Fruit fly (Drosophila melanogaster) whole organism, embryonic: ENCODE results near the gene HP5.
A peak's percentile ranks its signal among the peaks of the same experiment; 100 is the strongest.

ENCODE experiments used
- Abd-B ChIP-seq: fragments of 200-800 bp; sonication (Bioruptor generic); optimal IDR thresholded peaks from 2 replicates; lab custom pipeline; 2018; ENCODE audit warnings: missing biosample characterization, mild to moderate bottlenecking, missing genetic modification characterization, moderate library complexity
- Aef1 ChIP-seq: fragments of 200-800 bp; sonication (Bioruptor generic); IDR thresholded peaks from 3 replicates; pipeline ENCODE4 v1.3.6; 2022; ENCODE audit warnings: missing biosample characterization, missing genetic modification characterization
- Asciz ChIP-seq: fragments of 200-800 bp; sonication (Bioruptor generic); optimal IDR thresholded peaks from 2 replicates; lab custom pipeline; 2017; ENCODE audit warnings: missing biosample characterization, mild to moderate bottlenecking, missing genetic modification characterization, missing genetic modification reagents
- BtbVII ChIP-seq: fragments of 200-800 bp; sonication (Bioruptor generic); optimal IDR thresholded peaks from 3 replicates; lab custom pipeline; 2017; ENCODE audit warnings: missing biosample characterization, mild to moderate bottlenecking, missing genetic modification characterization
- CG13894 ChIP-seq: fragments of 200-800 bp; sonication (Bioruptor generic); optimal IDR thresholded peaks from 3 replicates; lab custom pipeline; 2018; ENCODE audit warnings: missing biosample characterization, mild to moderate bottlenecking, missing genetic modification characterization, moderate library complexity
- CG14965 ChIP-seq: fragments of 200-800 bp; sonication (Bioruptor generic); optimal IDR thresholded peaks from 2 replicates; lab custom pipeline; 2016; ENCODE audit warnings: missing biosample characterization, missing genetic modification characterization, borderline replicate concordance
- CG15011 ChIP-seq: fragments of 200-800 bp; sonication (Bioruptor generic); optimal IDR thresholded peaks from 3 replicates; lab custom pipeline; 2018; ENCODE audit warnings: missing biosample characterization, mild to moderate bottlenecking, missing genetic modification characterization
- CG1603 ChIP-seq: fragments of 200-800 bp; sonication (Bioruptor generic); optimal IDR thresholded peaks from 2 replicates; lab custom pipeline; 2019; ENCODE audit warnings: missing biosample characterization, mild to moderate bottlenecking, missing genetic modification characterization, moderate library complexity
- CG17328 ChIP-seq: fragments of 200-800 bp; sonication (Bioruptor generic); IDR thresholded peaks from 2 replicates; pipeline ENCODE4 v1.3.6; 2022; ENCODE audit warnings: missing biosample characterization, missing genetic modification characterization
- CG17385 ChIP-seq: fragments of 200-800 bp; sonication (Bioruptor generic); optimal IDR thresholded peaks from 3 replicates; lab custom pipeline; 2018; ENCODE audit warnings: missing biosample characterization, mild to moderate bottlenecking, missing genetic modification characterization
- CG17802 ChIP-seq: fragments of 200-800 bp; sonication (Bioruptor generic); optimal IDR thresholded peaks from 2 replicates; lab custom pipeline; 2018; ENCODE audit warnings: missing biosample characterization, mild to moderate bottlenecking, missing genetic modification characterization, moderate library complexity
- CG17829 ChIP-seq: fragments of 200-800 bp; optimal IDR thresholded peaks from 2 replicates; lab custom pipeline; 2019; ENCODE audit warnings: missing biosample characterization, mild to moderate bottlenecking, missing genetic modification characterization, moderate library complexity
- CG18011 ChIP-seq: fragments of 200-800 bp; sonication (Bioruptor generic); optimal IDR thresholded peaks from 2 replicates; lab custom pipeline; 2017; ENCODE audit warnings: missing biosample characterization, missing genetic modification characterization, mild to moderate bottlenecking, moderate library complexity, missing genotype
- CG2889 ChIP-seq: fragments of 200-800 bp; sonication (Bioruptor generic); IDR thresholded peaks from 3 replicates; pipeline ENCODE4 v1.3.6; 2022; ENCODE audit warnings: missing biosample characterization, missing genetic modification characterization
- CG3995 ChIP-seq: fragments of 200-800 bp; sonication (Bioruptor generic); optimal IDR thresholded peaks from 3 replicates; lab custom pipeline; 2016; ENCODE audit warnings: missing biosample characterization, missing genetic modification characterization
- CG4328 ChIP-seq: fragments of 200-800 bp; sonication (Bioruptor generic); optimal IDR thresholded peaks from 3 replicates; lab custom pipeline; 2017; ENCODE audit warnings: missing biosample characterization, missing genetic modification reagents, missing genetic modification characterization
- CG4820 ChIP-seq: fragments of 200-800 bp; sonication (Bioruptor generic); optimal IDR thresholded peaks from 3 replicates; lab custom pipeline; 2016; ENCODE audit warnings: missing biosample characterization, missing genetic modification characterization
- CG6791 ChIP-seq: fragments of 200-800 bp; sonication (Bioruptor generic); IDR thresholded peaks from 3 replicates; pipeline ENCODE4 v1.3.6; 2022; ENCODE audit warnings: missing biosample characterization, missing genetic modification characterization; ENCODE audit not compliant: partially characterized antibody
- CG8359 ChIP-seq: fragments of 200-800 bp; sonication (Bioruptor generic); optimal IDR thresholded peaks from 2 replicates; lab custom pipeline; 2017; ENCODE audit warnings: missing biosample characterization, mild to moderate bottlenecking, missing genetic modification characterization, borderline replicate concordance
- CG8765 ChIP-seq: fragments of 200-800 bp; sonication (Bioruptor generic); IDR thresholded peaks from 2 replicates; pipeline ENCODE4 v1.3.6; 2022; ENCODE audit warnings: missing biosample characterization, missing genetic modification characterization
- CG9876 ChIP-seq: fragments of 200-800 bp; sonication (Bioruptor generic); optimal IDR thresholded peaks from 2 replicates; lab custom pipeline; 2016; ENCODE audit warnings: missing biosample characterization, missing genetic modification characterization
- Chrac-16 ChIP-seq: fragments of 200-800 bp; sonication (Bioruptor generic); optimal IDR thresholded peaks from 3 replicates; lab custom pipeline; 2016; ENCODE audit warnings: missing biosample characterization, missing genetic modification characterization
- Dad ChIP-seq: fragments of 200-800 bp; sonication (Bioruptor generic); optimal IDR thresholded peaks from 3 replicates; lab custom pipeline; 2016; ENCODE audit warnings: missing biosample characterization, missing genetic modification characterization
- E2f2 ChIP-seq: fragments of 200-800 bp; sonication (Bioruptor generic); IDR thresholded peaks from 2 replicates; pipeline ENCODE4 v1.3.6; 2022; ENCODE audit warnings: missing biosample characterization, missing genetic modification characterization
- Fer2 ChIP-seq: fragments of 200-800 bp; sonication (Bioruptor generic); optimal IDR thresholded peaks from 2 replicates; lab custom pipeline; 2018; ENCODE audit warnings: missing biosample characterization, mild to moderate bottlenecking, missing genetic modification characterization, moderate library complexity
- GATAe ChIP-seq: fragments of 200-800 bp; sonication (Bioruptor generic); conservative IDR thresholded peaks from 2 replicates; pipeline ENCODE4 v1.3.6; 2022; ENCODE audit warnings: missing biosample characterization, missing genetic modification characterization
- H2.0 ChIP-seq: fragments of 200-800 bp; sonication (Bioruptor generic); IDR thresholded peaks from 2 replicates; pipeline ENCODE4 v1.3.6; 2022; ENCODE audit warnings: missing biosample characterization, missing genetic modification characterization
- Oaz ChIP-seq: fragments of 200-800 bp; sonication (Bioruptor generic); IDR thresholded peaks from 2 replicates; pipeline ENCODE4 v1.3.6; 2022; ENCODE audit warnings: missing biosample characterization, missing genetic modification characterization
- Vsx1 ChIP-seq: fragments of 200-800 bp; sonication (Bioruptor generic); optimal IDR thresholded peaks from 2 replicates; lab custom pipeline; 2017; ENCODE audit warnings: missing biosample characterization, mild to moderate bottlenecking, missing genetic modification characterization, missing genetic modification reagents
- ap ChIP-seq: fragments of 200-800 bp; sonication (Bioruptor generic); IDR thresholded peaks from 2 replicates; pipeline ENCODE4 v1.3.6; 2022; ENCODE audit warnings: missing biosample characterization, missing genetic modification characterization
- bowl ChIP-seq: fragments of 200-800 bp; sonication (Bioruptor generic); IDR thresholded peaks from 2 replicates; pipeline ENCODE4 v1.3.6; 2022; ENCODE audit warnings: missing biosample characterization, missing genetic modification characterization
- ci ChIP-seq: fragments of 200-800 bp; sonication (Bioruptor generic); IDR thresholded peaks from 3 replicates; pipeline ENCODE4 v1.3.6; 2022; ENCODE audit warnings: missing biosample characterization, missing genetic modification characterization
- corto ChIP-seq: fragments of 200-800 bp; sonication (Bioruptor generic); optimal IDR thresholded peaks from 2 replicates; lab custom pipeline; 2016; ENCODE audit warnings: missing biosample characterization, mild to moderate bottlenecking, missing genetic modification characterization, moderate library complexity
- dati ChIP-seq: fragments of 200-800 bp; sonication (Bioruptor generic); IDR thresholded peaks from 2 replicates; pipeline ENCODE4 v1.3.6; 2022; ENCODE audit warnings: missing biosample characterization, missing genetic modification characterization
- fd3F ChIP-seq: fragments of 200-800 bp; sonication (Bioruptor generic); optimal IDR thresholded peaks from 2 replicates; lab custom pipeline; 2018; ENCODE audit warnings: missing biosample characterization, mild to moderate bottlenecking, missing genetic modification characterization, moderate library complexity
- gfzf ChIP-seq: fragments of 200-800 bp; sonication (Bioruptor generic); optimal IDR thresholded peaks from 2 replicates; lab custom pipeline; 2016; ENCODE audit warnings: missing biosample characterization, mild to moderate bottlenecking, missing genetic modification characterization, moderate library complexity
- gt ChIP-seq: fragments of 200-800 bp; sonication (Bioruptor generic); IDR thresholded peaks from 2 replicates; pipeline ENCODE4 v1.3.6; 2022; ENCODE audit warnings: missing biosample characterization, missing genetic modification characterization
- hb ChIP-seq: fragments of 200-800 bp; sonication (Bioruptor generic); IDR thresholded peaks from 3 replicates; pipeline ENCODE4 v1.3.6; 2022; ENCODE audit warnings: missing biosample characterization, missing genetic modification characterization; ENCODE audit not compliant: partially characterized antibody
- jumu ChIP-seq: fragments of 200-800 bp; sonication (Bioruptor generic); optimal IDR thresholded peaks from 3 replicates; lab custom pipeline; 2016; ENCODE audit warnings: missing biosample characterization, missing genetic modification characterization
- lov ChIP-seq, 2 experiments: fragments of 200-800 bp in 1 of 2; fragments of >200 bp in 1 of 2; sonication (Bioruptor generic) in 1 of 2; IDR thresholded peaks in 1 of 2; optimal IDR thresholded peaks in 1 of 2; 2 replicates in 1 of 2; 3 replicates in 1 of 2; pipeline versions ENCODE4 v1.3.6 to Lab custom; 2017 to 2022; ENCODE audit warnings: missing biosample characterization in 1 of 2, missing genetic modification characterization in 1 of 2
- oc ChIP-seq: fragments of 200-800 bp; sonication (Bioruptor generic); optimal IDR thresholded peaks from 2 replicates; lab custom pipeline; 2018; ENCODE audit warnings: missing biosample characterization, mild to moderate bottlenecking, missing genetic modification characterization, moderate library complexity
- onecut ChIP-seq: fragments of 200-800 bp; sonication (Bioruptor generic); IDR thresholded peaks from 2 replicates; pipeline ENCODE4 v1.3.6; 2022; ENCODE audit warnings: missing biosample characterization, missing genetic modification characterization
- otp ChIP-seq: fragments of 200-800 bp; sonication (Bioruptor generic); IDR thresholded peaks from 3 replicates; pipeline ENCODE4, ENCODE4 v1.3.6; 2022; ENCODE audit warnings: missing biosample characterization, missing genetic modification characterization
- peb ChIP-seq: fragments of 200-800 bp; sonication (Bioruptor generic); IDR thresholded peaks from 2 replicates; pipeline ENCODE4 v1.3.6; 2022; ENCODE audit warnings: missing biosample characterization, missing genetic modification characterization
- rib ChIP-seq: fragments of 200-800 bp; sonication (Bioruptor generic); IDR thresholded peaks from 2 replicates; pipeline ENCODE4 v1.3.6; 2022; ENCODE audit warnings: missing biosample characterization, missing genetic modification characterization
- salm ChIP-seq: fragments of 200-800 bp; sonication (Bioruptor generic); optimal IDR thresholded peaks from 2 replicates; lab custom pipeline; 2018; ENCODE audit warnings: missing biosample characterization, mild to moderate bottlenecking, missing genetic modification characterization
- seq ChIP-seq: fragments of 200-800 bp; sonication (Bioruptor generic); IDR thresholded peaks from 2 replicates; pipeline ENCODE4 v1.3.6; 2022; ENCODE audit warnings: missing biosample characterization, missing genetic modification characterization
- twi ChIP-seq: fragments of 200-800 bp; optimal IDR thresholded peaks from 2 replicates; lab custom pipeline; 2019; ENCODE audit warnings: missing biosample characterization, mild to moderate bottlenecking, missing genetic modification characterization, moderate library complexity
- z ChIP-seq: fragments of 200-800 bp; sonication (Bioruptor generic); IDR thresholded peaks from 3 replicates; pipeline ENCODE4 v1.3.6; 2022; ENCODE audit warnings: missing biosample characterization, missing genetic modification characterization

Gene HP5

DNA sequence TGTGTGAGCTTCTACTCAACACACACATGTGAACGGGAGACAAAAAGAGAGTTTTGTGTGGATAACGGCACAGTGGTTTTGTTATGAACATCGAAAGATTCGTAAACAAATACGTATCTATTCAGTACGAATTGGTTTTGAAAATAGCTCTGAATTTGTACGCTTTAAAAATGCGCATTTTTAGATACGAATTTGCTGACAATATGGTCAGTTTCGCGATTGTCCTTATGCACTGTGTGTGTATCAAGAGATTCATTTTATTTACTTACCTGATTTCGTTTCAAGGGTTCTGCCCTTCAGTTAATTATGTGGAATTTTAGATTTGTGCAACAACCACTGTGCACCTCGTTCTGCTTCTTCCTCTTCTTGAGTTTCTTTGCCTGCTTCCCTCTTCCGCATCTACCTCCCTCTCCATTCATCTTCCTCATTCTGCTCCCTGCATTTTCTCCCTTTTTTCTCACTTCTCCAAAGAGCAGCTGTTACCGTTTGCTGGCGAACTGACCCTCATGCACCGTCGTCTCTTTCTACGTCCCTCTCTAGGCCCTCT is 40.2 kb downstream of the HP5 start (continued):
- TF ChIP-seq fd3F (GFP tag; lab: Kevin White, UChicago) = no peak
- TF ChIP-seq CG15011 (GFP tag; lab: Kevin White, UChicago) = peak; percentile 21
- TF ChIP-seq ci = peak; percentile 80; the same call in 2 of the 3 replicates
- peak; percentile 89 for TF ChIP-seq CG17385 (GFP tag; lab: Kevin White, UChicago)
- TF ChIP-seq CG13894 = no peak
- no peak for TF ChIP-seq ap (GFP tag; lab: Robert Waterston, UW)
- TF ChIP-seq CG17802 (tag; lab: Kevin White, UChicago) = peak; percentile 32
- TF ChIP-seq CG3995 (GFP tag; lab: Kevin White, UChicago) = no peak
- TF ChIP-seq CG17829 (tag; lab: Kevin White, UChicago) = peak; percentile 81
- peak; percentile 43 for TF ChIP-seq salm (tag; lab: Kevin White, UChicago)
- TF ChIP-seq oc (tag; lab: Kevin White, UChicago) = peak; percentile 53
- no peak for TF ChIP-seq CG6791 (GFP tag; lab: Robert Waterston, UW)
- peak; percentile 47; the same call in 1 of the 2 replicates for TF ChIP-seq peb
- peak; percentile 51 for TF ChIP-seq onecut (GFP tag; lab: Robert Waterston, UW)
- peak; percentile 71 for TF ChIP-seq CG17328 (GFP tag; lab: Robert Waterston, UW)
- no peak for TF ChIP-seq rib
- TF ChIP-seq twi = peak; percentile 68
- no peak for TF ChIP-seq Oaz
- no peak for TF ChIP-seq Dad (GFP tag; lab: Kevin White, UChicago)
- peak; percentile 57 for TF ChIP-seq Asciz (GFP tag; lab: Kevin White, UChicago)
- TF ChIP-seq seq (GFP tag; lab: Robert Waterston, UW) = peak; percentile 28; the same call in 1 of the 2 replicates
- peak; percentile 69 for TF ChIP-seq jumu (GFP tag; lab: Kevin White, UChicago)
- peak; percentile 43 for TF ChIP-seq H2.0 (GFP tag; lab: Robert Waterston, UW)
- TF ChIP-seq Aef1 (GFP tag; lab: Robert Waterston, UW) = 0 out of 3 replicates have a peak, but pooled peaks have one; percentile 11
- TF ChIP-seq otp (GFP tag; lab: Robert Waterston, UW) = no peak
- no peak for TF ChIP-seq dati
- no peak for TF ChIP-seq lov (optimal IDR thresholded peaks at IDR 0.05; lab: Kevin White, UChicago)
- TF ChIP-seq lov (GFP tag; IDR thresholded peaks at IDR 0.05; lab: Robert Waterston, UW) = 0 out of 3 replicates have a peak, but pooled peaks have one; percentile 33
- TF ChIP-seq BtbVII (GFP tag; lab: Kevin White, UChicago) = no peak
- TF ChIP-seq CG8359 (GFP tag; lab: Kevin White, UChicago) = peak; percentile 61
- no peak; the same call in 1 of the 2 replicates for TF ChIP-seq E2f2
- peak; percentile 39 for TF ChIP-seq CG9876
- no peak for TF ChIP-seq hb (GFP tag; lab: Robert Waterston, UW)
- TF ChIP-seq Abd-B (GFP tag; lab: Kevin White, UChicago) = peak; percentile 48
- peak; percentile 68 for TF ChIP-seq CG4820 (GFP tag; lab: Kevin White, UChicago)
- TF ChIP-seq CG1603 = peak; percentile 86
- no peak for TF ChIP-seq CG14965 (GFP tag; lab: Kevin White, UChicago)
- no peak for TF ChIP-seq CG2889 (GFP tag; lab: Robert Waterston, UW)
- no peak for TF ChIP-seq GATAe (GFP tag; lab: Robert Waterston, UW)
- TF ChIP-seq CG18011 = no peak
- no peak for TF ChIP-seq Fer2 (tag; lab: Kevin White, UChicago)
- TF ChIP-seq gt (GFP tag; lab: Robert Waterston, UW) = no peak
- peak; percentile 74 for TF ChIP-seq Chrac-16 (GFP tag; lab: Kevin White, UChicago)
- no peak for TF ChIP-seq bowl (GFP tag; lab: Robert Waterston, UW)
- no peak for TF ChIP-seq gfzf
- TF ChIP-seq CG8765 = peak; percentile 71
- no peak for TF ChIP-seq z
- peak; percentile 36 for TF ChIP-seq Vsx1 (GFP tag; lab: Kevin White, UChicago)
- no peak for TF ChIP-seq CG4328 (GFP tag; lab: Kevin White, UChicago)
- peak; percentile 35 for TF ChIP-seq corto (GFP tag; lab: Kevin White, UChicago)
